Fruit fly (Drosophila melanogaster) Kc167 (cell line): ENCODE measurements around the gene CG17778.

ENCODE experiments used
- Myc ChIP-seq: fragments of >200 bp; optimal IDR thresholded peaks from 2 replicates; lab custom pipeline; 2017; ENCODE audit warnings: missing external identifiers
- h ChIP-seq: fragments of >200 bp; optimal IDR thresholded peaks from 3 replicates; lab custom pipeline; 2018; ENCODE audit warnings: missing external identifiers
- insv ChIP-seq: fragments of >200 bp; optimal IDR thresholded peaks from 3 replicates; lab custom pipeline; 2018; ENCODE audit warnings: missing external identifiers
- psq ChIP-seq: fragments of >200 bp; optimal IDR thresholded peaks from 2 replicates; lab custom pipeline; 2017; ENCODE audit warnings: missing external identifiers
- ttk ChIP-seq: sonication (Bioruptor generic); optimal IDR thresholded peaks from 2 replicates; lab custom pipeline; 2017; ENCODE audit warnings: missing external identifiers

dm6 chrX:515676-516075, 21.3 kb downstream of the CG17778 start:
- TF ChIP-seq h (lab: Kevin White, UChicago) (no peak), Myc (lab: Kevin White, UChicago) (no peak), psq (lab: Kevin White, UChicago) (no peak), insv (lab: Kevin White, UChicago) (no peak), ttk (lab: Kevin White, UChicago) (no peak)
